Fruit fly (Drosophila melanogaster): ENCODE results near the gene KLHL18.

- TF ChIP-seq Dfd (GFP tag; optimal IDR thresholded peaks at IDR 0.05) (no peak), tai (GFP tag; optimal IDR thresholded peaks at IDR 0.05) (no peak), jim (GFP tag; optimal IDR thresholded peaks at IDR 0.05) (no peak), fru (GFP tag; optimal IDR thresholded peaks at IDR 0.05) (no peak), brk (GFP tag; optimal IDR thresholded peaks at IDR 0.05) (no peak)
Measured at dm6 chr3R:11984862-11985261, 25.4 kb downstream of the KLHL18 start.

All from whole organism, wandering third instar larva.